Worm (Caenorhabditis elegans) whole organism, midembryonic: ENCODE results near the gene Y59C2A.1.
"Not testable (repeated sequence)": the region's sequence is repeated elsewhere in the genome, so short reads cannot be mapped to it uniquely, and the experiment has no call there.

ENCODE experiments used
- T22C8.4 ChIP-seq: fragments of 200-800 bp; sonication (Bioruptor generic); IDR thresholded peaks from 2 replicates; pipeline ENCODE4 v1.3.6; 2022; ENCODE audit warnings: missing genetic modification characterization, missing compliant biosample characterization
- cog-1 ChIP-seq: sonication (generic microtip); optimal IDR thresholded peaks from 2 replicates; lab custom pipeline; 2016; ENCODE audit warnings: missing genetic modification characterization, missing compliant biosample characterization
- flt-1 ChIP-seq: fragments of 200-800 bp; sonication (Bioruptor generic); IDR thresholded peaks from 2 replicates; pipeline ENCODE4 v1.3.6; 2022; ENCODE audit warnings: missing genetic modification characterization, missing compliant biosample characterization
- klf-2 ChIP-seq: fragments of 200-800 bp; sonication (Bioruptor generic); conservative IDR thresholded peaks from 2 replicates; pipeline ENCODE4 v1.3.6; 2022; ENCODE audit warnings: missing genetic modification reagents, missing genetic modification characterization, missing compliant biosample characterization
- med-1 ChIP-seq: sonication (generic microtip); optimal IDR thresholded peaks from 2 replicates; lab custom pipeline; 2017; ENCODE audit warnings: missing genetic modification characterization, mild to moderate bottlenecking, missing compliant biosample characterization, antibody characterized with exemption, missing genetic modification reagents; ENCODE audit not compliant: insufficient read depth
- ref-1 ChIP-seq: fragments of 200-800 bp; sonication (Bioruptor generic); conservative IDR thresholded peaks from 2 replicates; pipeline ENCODE4 v1.3.6; 2022; ENCODE audit warnings: missing genetic modification reagents, missing genetic modification characterization, missing compliant biosample characterization
- tab-1 ChIP-seq: fragments of 200-800 bp; sonication (Bioruptor generic); IDR thresholded peaks from 2 replicates; pipeline ENCODE4 v1.3.6; 2022; ENCODE audit warnings: missing genetic modification characterization, missing compliant biosample characterization
- ztf-23 ChIP-seq: fragments of 200-800 bp; sonication (Bioruptor generic); IDR thresholded peaks from 2 replicates; pipeline ENCODE4 v1.3.6; 2022; ENCODE audit warnings: missing genetic modification reagents, missing genetic modification characterization, missing compliant biosample characterization
- ztf-29 ChIP-seq: fragments of 200-800 bp; sonication (Bioruptor generic); IDR thresholded peaks from 2 replicates; pipeline ENCODE4 v1.3.6; 2022; ENCODE audit warnings: missing genetic modification reagents, missing genetic modification characterization, missing compliant biosample characterization

Gene Y59C2A.1

ce11 chrII:2207812-2208211 lies at the start of gene Y59C2A.1:
TSS of gene Y59C2A.1 (plus strand) at chrII:2208112.
- no peak for TF ChIP-seq ref-1 (GFP tag; lab: Robert Waterston, UW)
- no peak for TF ChIP-seq tab-1 (GFP tag; lab: Robert Waterston, UW)
- TF ChIP-seq med-1: no peak
- TF ChIP-seq ztf-23 (GFP tag; lab: Robert Waterston, UW): no peak
- no peak for TF ChIP-seq T22C8.4
- TF ChIP-seq flt-1: no peak
- TF ChIP-seq cog-1 (tag; lab: Kevin White, UChicago): no peak
- no peak for TF ChIP-seq klf-2 (GFP tag; lab: Robert Waterston, UW)
- TF ChIP-seq ztf-29: no peak

DNA sequence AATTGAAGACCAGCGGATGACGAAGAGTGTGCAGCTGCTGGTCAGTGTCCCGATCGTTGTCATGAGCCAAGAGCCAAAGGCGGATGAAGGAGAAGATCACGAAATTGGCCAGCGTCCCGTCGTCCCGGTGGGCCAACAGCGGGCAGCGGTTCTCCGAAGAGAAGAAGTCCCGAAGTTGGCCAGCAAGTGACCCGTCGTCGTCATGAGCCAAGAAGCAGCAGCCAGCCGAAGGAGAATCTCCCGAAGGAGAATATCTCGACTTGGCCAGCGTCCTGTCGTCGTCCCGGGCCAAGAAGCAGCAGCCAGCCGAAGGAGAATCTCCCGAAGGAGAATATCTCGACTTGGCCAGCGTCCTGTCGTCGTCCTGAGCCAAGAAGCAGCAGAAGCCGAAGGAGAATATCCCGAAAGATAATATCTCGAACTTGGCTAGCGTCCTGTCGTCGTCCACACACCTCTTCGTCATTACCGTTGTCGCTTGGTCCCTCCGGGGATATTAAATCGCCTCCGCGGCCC lies 44.5 kb upstream of the Y59C2A.1 start, which contains the start of gene C33C12.11:
Gene C33C12.11, minus strand, starts transcription at position 463 of the 513 bp plus-strand sequence.
- TF ChIP-seq flt-1; tab-1 (GFP tag; lab: Robert Waterston, UW); T22C8.4: not testable (repeated sequence)

- no peak for TF ChIP-seq ref-1 (GFP tag; lab: Robert Waterston, UW)
- TF ChIP-seq T22C8.4: no peak
- no peak for TF ChIP-seq flt-1
- TF ChIP-seq cog-1 (tag; lab: Kevin White, UChicago): no peak
- no peak for TF ChIP-seq ztf-29
- no peak for TF ChIP-seq tab-1 (GFP tag; lab: Robert Waterston, UW)
- TF ChIP-seq med-1: no peak
- no peak for TF ChIP-seq ztf-23 (GFP tag; lab: Robert Waterston, UW)
- TF ChIP-seq klf-2 (GFP tag; lab: Robert Waterston, UW): no peak
Measured at ce11 chrII:2166376-2166775, 41.5 kb upstream of the Y59C2A.1 start, which contains the start of gene C33C12.4. TSS of gene C33C12.4 (minus strand) at chrII:2166476.

DNA sequence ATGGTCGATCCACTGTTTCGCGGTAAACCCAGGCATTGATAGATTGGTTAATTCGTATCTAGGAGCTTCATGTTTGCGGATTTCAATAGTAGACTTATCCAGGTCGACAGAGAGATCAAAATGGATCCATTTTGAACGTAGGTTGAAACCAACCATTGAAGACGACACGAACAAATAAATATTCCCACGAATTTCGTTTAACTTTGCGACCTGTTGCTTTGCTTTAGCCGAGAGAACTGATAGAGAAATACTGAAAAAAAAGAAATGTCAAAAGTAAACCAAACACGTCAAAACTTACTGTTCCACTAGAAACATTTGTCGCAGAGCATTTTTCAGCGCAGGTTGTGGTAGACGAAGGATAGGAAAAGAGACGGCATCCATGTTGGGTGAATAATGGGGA lies 39.5 kb upstream of the Y59C2A.1 start, which contains the start of gene fbxb-38:
Gene fbxb-38, minus strand, starts transcription at position 390 of the 400 bp plus-strand sequence.
- TF ChIP-seq ztf-29 (no peak), cog-1 (tag; lab: Kevin White, UChicago) (no peak), flt-1 (no peak), tab-1 (GFP tag; lab: Robert Waterston, UW) (no peak), med-1 (no peak), T22C8.4 (no peak), ztf-23 (GFP tag; lab: Robert Waterston, UW) (no peak), klf-2 (GFP tag; lab: Robert Waterston, UW) (no peak), ref-1 (GFP tag; lab: Robert Waterston, UW) (no peak)

- TF ChIP-seq cog-1 (tag; lab: Kevin White, UChicago) (no peak), T22C8.4 (no peak), ztf-23 (GFP tag; lab: Robert Waterston, UW) (no peak), ztf-29 (no peak), tab-1 (GFP tag; lab: Robert Waterston, UW) (no peak), klf-2 (GFP tag; lab: Robert Waterston, UW) (no peak), ref-1 (GFP tag; lab: Robert Waterston, UW) (no peak), med-1 (no peak), flt-1 (no peak)
Measured at ce11 chrII:2170085-2170484, 37.8 kb upstream of the Y59C2A.1 start, which contains the start of gene C33C12.12. TSS of gene C33C12.12 (minus strand) at chrII:2170185.

DNA sequence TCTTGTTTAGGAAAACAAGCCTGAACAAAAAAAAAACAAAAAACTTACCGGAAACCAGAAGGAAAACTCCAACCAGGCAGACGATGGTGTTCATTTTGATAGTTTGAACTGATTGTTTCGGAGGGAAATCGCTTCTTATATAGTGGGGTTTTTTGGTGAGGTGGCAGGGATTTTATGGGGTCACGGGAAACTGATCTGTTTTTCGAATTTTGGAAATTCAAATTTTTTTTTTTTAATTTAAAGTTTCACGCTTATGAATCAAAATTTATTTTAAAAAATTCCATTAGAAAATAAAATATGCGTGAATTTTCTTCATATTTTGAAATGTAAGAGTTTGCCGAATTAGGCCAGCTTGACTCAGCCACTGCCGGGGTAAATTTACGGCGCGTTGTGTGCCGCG lies 32.5 kb upstream of the Y59C2A.1 start, which contains the start of gene C33C12.7:
Gene C33C12.7, minus strand, starts transcription at position 101 of the 400 bp plus-strand sequence.
- TF ChIP-seq ref-1 (GFP tag; lab: Robert Waterston, UW): no peak
- TF ChIP-seq med-1: no peak
- no peak for TF ChIP-seq klf-2 (GFP tag; lab: Robert Waterston, UW)
- no peak for TF ChIP-seq ztf-23 (GFP tag; lab: Robert Waterston, UW)
- no peak for TF ChIP-seq ztf-29
- TF ChIP-seq flt-1: no peak
- TF ChIP-seq T22C8.4: no peak
- no peak for TF ChIP-seq tab-1 (GFP tag; lab: Robert Waterston, UW)
- TF ChIP-seq cog-1 (tag; lab: Kevin White, UChicago): no peak

- TF ChIP-seq med-1 (no peak), ref-1 (GFP tag; lab: Robert Waterston, UW) (no peak), cog-1 (tag; lab: Kevin White, UChicago) (no peak), ztf-23 (GFP tag; lab: Robert Waterston, UW) (no peak), ztf-29 (no peak), tab-1 (GFP tag; lab: Robert Waterston, UW) (no peak), klf-2 (GFP tag; lab: Robert Waterston, UW) (no peak), flt-1 (no peak), T22C8.4 (no peak)
Measured at ce11 chrII:2176688-2177087, 31.2 kb upstream of the Y59C2A.1 start, which contains the start of gene gba-1. TSS of gene gba-1 (plus strand) at chrII:2176741.

- TF ChIP-seq med-1 (no peak), T22C8.4 (no peak), ztf-29 (no peak), tab-1 (GFP tag; lab: Robert Waterston, UW) (no peak), cog-1 (tag; lab: Kevin White, UChicago) (no peak), klf-2 (GFP tag; lab: Robert Waterston, UW) (no peak)
Measured at ce11 chrII:2177735-2178134, 30.2 kb upstream of the Y59C2A.1 start.

ce11 chrII:2186329-2186728 lies 21.6 kb upstream of the Y59C2A.1 start, which contains the start of gene gba-2:
TSS of gene gba-2 (minus strand) at chrII:2186434.
- TF ChIP-seq tab-1 (GFP tag; lab: Robert Waterston, UW): no peak
- no peak for TF ChIP-seq ref-1 (GFP tag; lab: Robert Waterston, UW)
- no peak for TF ChIP-seq cog-1 (tag; lab: Kevin White, UChicago)
- TF ChIP-seq klf-2 (GFP tag; lab: Robert Waterston, UW): no peak
- no peak for TF ChIP-seq ztf-23 (GFP tag; lab: Robert Waterston, UW)
- TF ChIP-seq flt-1: no peak
- no peak for TF ChIP-seq T22C8.4
- TF ChIP-seq ztf-29: no peak
- TF ChIP-seq med-1: no peak

DNA sequence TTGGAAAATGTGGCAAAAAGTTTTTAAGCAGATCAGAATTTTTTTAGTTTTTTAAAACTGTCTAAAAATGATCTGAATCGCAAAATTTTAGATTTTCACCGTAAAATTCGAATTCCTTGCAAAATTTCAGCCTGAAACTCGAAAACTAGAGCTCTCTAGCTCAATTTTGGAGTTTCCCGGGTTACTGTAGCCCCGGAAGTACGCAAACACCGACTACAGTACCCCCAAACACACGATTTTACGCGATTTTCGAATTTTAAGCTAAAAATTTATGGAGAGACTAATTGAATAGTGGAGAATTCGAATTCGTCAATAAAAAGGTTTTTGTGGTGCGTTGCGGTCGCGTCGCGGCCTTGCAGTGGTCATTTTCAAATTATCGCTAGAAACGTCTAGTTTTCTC lies 21.2 kb upstream of the Y59C2A.1 start:
- TF ChIP-seq T22C8.4 (no peak), med-1 (no peak), flt-1 (no peak), ztf-23 (GFP tag; lab: Robert Waterston, UW) (no peak), ztf-29 (no peak), cog-1 (tag; lab: Kevin White, UChicago) (no peak), ref-1 (GFP tag; lab: Robert Waterston, UW) (no peak), tab-1 (GFP tag; lab: Robert Waterston, UW) (no peak), klf-2 (GFP tag; lab: Robert Waterston, UW) (no peak)
